Worm (Caenorhabditis elegans) whole organism, L4 larva: ENCODE results near the gene sym-1.

Experiments used
- ceh-82 ChIP-seq: sonication (generic microtip); optimal IDR thresholded peaks from 2 replicates; lab custom pipeline; 2017; ENCODE audit warnings: missing biosample characterization, missing genetic modification characterization
- daf-12 ChIP-seq: fragments of 150-350 bp; optimal IDR thresholded peaks from 2 replicates; lab custom pipeline; 2014; ENCODE audit warnings: missing biosample characterization, missing genetic modification reagents, missing genetic modification characterization
- daf-19 ChIP-seq: fragments of 200-800 bp; sonication (Bioruptor generic); conservative IDR thresholded peaks from 2 replicates; pipeline ENCODE4 v1.3.6; 2022; ENCODE audit warnings: missing genetic modification characterization, missing compliant biosample characterization
- dve-1 ChIP-seq: sonication (generic microtip); optimal IDR thresholded peaks from 2 replicates; lab custom pipeline; 2017; ENCODE audit warnings: antibody characterized with exemption, mild to moderate bottlenecking, missing genetic modification characterization, missing compliant biosample characterization; ENCODE audit not compliant: insufficient read depth
- lin-39 ChIP-seq: fragments of 150-350 bp; optimal IDR thresholded peaks from 2 replicates; lab custom pipeline; 2014; ENCODE audit warnings: missing biosample characterization, missing genetic modification reagents, missing genetic modification characterization
- nhr-28 ChIP-seq: fragments of 150-350 bp; optimal IDR thresholded peaks from 2 replicates; lab custom pipeline; 2014; ENCODE audit warnings: missing biosample characterization, missing genetic modification characterization
- unc-39 ChIP-seq: sonication (generic microtip); optimal IDR thresholded peaks from 2 replicates; lab custom pipeline; 2017; ENCODE audit warnings: missing biosample characterization, missing genetic modification characterization
- ztf-11 ChIP-seq: fragments of 150-350 bp; optimal IDR thresholded peaks from 2 replicates; lab custom pipeline; 2014; ENCODE audit warnings: missing biosample characterization, missing genetic modification characterization

DNA sequence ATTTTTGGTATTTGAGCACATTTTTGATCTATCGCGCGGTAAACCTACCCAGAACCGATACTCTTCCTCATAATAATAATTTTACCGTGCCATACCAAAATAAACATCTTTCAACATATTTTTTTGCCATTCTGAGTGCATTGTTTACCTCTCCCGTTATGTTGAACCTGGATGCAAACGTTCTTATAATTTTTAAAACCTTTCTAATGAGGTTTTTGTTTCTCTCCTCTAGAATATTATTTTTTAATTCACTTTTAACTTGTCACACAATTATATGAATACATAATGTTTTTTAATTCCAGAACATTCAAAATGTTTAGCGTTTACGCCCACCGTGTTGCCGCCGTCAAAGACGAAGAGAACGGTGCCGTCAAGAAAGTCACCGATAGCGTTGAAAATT is 35.9 kb upstream of the sym-1 start, which contains the start of gene enri-2:
- no peak for TF ChIP-seq unc-39 (tag; lab: Kevin White, UChicago)
- TF ChIP-seq ceh-82: no peak
- no peak for TF ChIP-seq lin-39
- TF ChIP-seq daf-12: no peak
- no peak for TF ChIP-seq nhr-28 (tag; lab: Kevin White, UChicago)
- no peak for TF ChIP-seq daf-19 (GFP tag; lab: Robert Waterston, UW)
- no peak for TF ChIP-seq ztf-11
- no peak for TF ChIP-seq dve-1 (tag; lab: Kevin White, UChicago)
